Worm (Caenorhabditis elegans): ENCODE results near the gene C15H9.5.

C15H9.5 gene

ce11 chrX:6091967-6092366, 1.1 kb upstream of the C15H9.5 start, which contains the start of gene hsp-3 (continued):
- TF ChIP-seq lin-54 (GFP tag; optimal IDR thresholded peaks at IDR 0.05): peak; percentile 83
- TF ChIP-seq hlh-12 (tag; optimal IDR thresholded peaks at IDR 0.05): no peak
- peak; percentile 94 for TF ChIP-seq egrh-3 (GFP tag; IDR thresholded peaks at IDR 0.05)
- TF ChIP-seq pha-4 (tag; optimal IDR thresholded peaks at IDR 0.05): peak; percentile 78
- peak; percentile 83 for TF ChIP-seq zim-3 (tag; optimal IDR thresholded peaks at IDR 0.05)
- TF ChIP-seq unc-62 (GFP tag; optimal IDR thresholded peaks at IDR 0.05): peak; percentile 86
- TF ChIP-seq madf-6 (GFP tag; IDR thresholded peaks at IDR 0.05): no peak
- peak; percentile 93 for TF ChIP-seq madf-10 (tag; optimal IDR thresholded peaks at IDR 0.05)
- TF ChIP-seq Y53G8AR.9 (GFP tag; conservative IDR thresholded peaks at IDR 0.05): peak; percentile 94
- TF ChIP-seq bed-1 (GFP tag; IDR thresholded peaks at IDR 0.05): no peak
- peak; percentile 96 for TF ChIP-seq atf-7 (tag; optimal IDR thresholded peaks at IDR 0.05)
- TF ChIP-seq F57C9.4 (tag; optimal IDR thresholded peaks at IDR 0.05): peak; percentile 11
- peak; percentile 97 for TF ChIP-seq madf-3 (GFP tag; IDR thresholded peaks at IDR 0.05)
- no peak for TF ChIP-seq Y79H2A.3 (GFP tag; conservative IDR thresholded peaks at IDR 0.05)
- peak; percentile 96 for TF ChIP-seq chd-7 (tag; optimal IDR thresholded peaks at IDR 0.05)
- TF ChIP-seq pbrm-1 (GFP tag; IDR thresholded peaks at IDR 0.05): peak; percentile 98
- TF ChIP-seq F39B2.1 (GFP tag; IDR thresholded peaks at IDR 0.05): 0 out of 2 replicates have a peak, but pooled peaks have one; percentile 42
- no peak for TF ChIP-seq F57A8.1 (GFP tag; optimal IDR thresholded peaks at IDR 0.05)
- TF ChIP-seq F37B4.10 (GFP tag; IDR thresholded peaks at IDR 0.05): peak; percentile 93; the same call in 1 of the 2 replicates
- peak; percentile 73 for TF ChIP-seq akir-1 (GFP tag; optimal IDR thresholded peaks at IDR 0.05)
- TF ChIP-seq lin-26 (GFP tag; IDR thresholded peaks at IDR 0.05): peak; percentile 90
- peak; percentile 92 for TF ChIP-seq mcd-1 (GFP tag; IDR thresholded peaks at IDR 0.05)
- TF ChIP-seq sea-2 (GFP tag; IDR thresholded peaks at IDR 0.05): peak; percentile 84; the same call in 1 of the 2 replicates

- TF ChIP-seq ama-1 (optimal IDR thresholded peaks at IDR 0.05) (peak; percentile 36), ama-1 (GFP tag; optimal IDR thresholded peaks at IDR 0.05) (no peak), lin-40 (tag; optimal IDR thresholded peaks at IDR 0.05) (no peak)
Measured at ce11 chrX:6092533-6092932, 567 bp upstream of the C15H9.5 start.

ce11 chrX:6097551-6097950, 4.5 kb downstream of the C15H9.5 start, which contains the start of gene C15H9.4:
Gene C15H9.4, plus strand, starts transcription at chrX:6097643.
- TF ChIP-seq F23B12.7 (tag; optimal IDR thresholded peaks at IDR 0.05; ENCODE audit: insufficient read depth): no peak
- TF ChIP-seq hsf-1 (GFP tag; IDR thresholded peaks at IDR 0.05): no peak
- no peak for TF ChIP-seq nfya-2 (GFP tag; IDR thresholded peaks at IDR 0.05)
- peak; percentile 31; the same call in 1 of the 2 replicates for TF ChIP-seq zfh-2 (GFP tag; conservative IDR thresholded peaks at IDR 0.05)
- TF ChIP-seq akir-1 (GFP tag; optimal IDR thresholded peaks at IDR 0.05): no peak
- peak; percentile 26 for TF ChIP-seq tbp1 (GFP tag; optimal IDR thresholded peaks at IDR 0.05)
- TF ChIP-seq repo-1 (tag; optimal IDR thresholded peaks at IDR 0.05): peak; percentile 35
- TF ChIP-seq lsy-27 (tag; optimal IDR thresholded peaks at IDR 0.05; ENCODE audit: borderline replicate concordance, insufficient read depth): no peak
- TF ChIP-seq sea-2 (GFP tag; IDR thresholded peaks at IDR 0.05): no peak
- no peak for TF ChIP-seq B0261.1 (tag; optimal IDR thresholded peaks at IDR 0.05)
- TF ChIP-seq mxl-1 (tag; optimal IDR thresholded peaks at IDR 0.05): no peak
- TF ChIP-seq K11D2.4 (GFP tag; IDR thresholded peaks at IDR 0.05): no peak
- 0 out of 2 replicates have a peak, but pooled peaks have one; percentile 8 for TF ChIP-seq mcd-1 (GFP tag; IDR thresholded peaks at IDR 0.05)
- no peak for TF ChIP-seq Y95B8A.8 (GFP tag; IDR thresholded peaks at IDR 0.05)
- TF ChIP-seq ceh-100 (GFP tag; IDR thresholded peaks at IDR 0.05): no peak
- TF ChIP-seq aptf-3 (GFP tag; IDR thresholded peaks at IDR 0.05): no peak
- TF ChIP-seq xnd-1 (tag; optimal IDR thresholded peaks at IDR 0.05): no peak
- no peak for TF ChIP-seq lin-35 (GFP tag; optimal IDR thresholded peaks at IDR 0.05)
- peak; percentile 51 for TF ChIP-seq ceh-27 (GFP tag; optimal IDR thresholded peaks at IDR 0.05)
- TF ChIP-seq die-1 (tag; optimal IDR thresholded peaks at IDR 0.05): no peak
- no peak for TF ChIP-seq unc-130 (GFP tag; optimal IDR thresholded peaks at IDR 0.05)
- no peak for TF ChIP-seq ztf-28 (GFP tag; IDR thresholded peaks at IDR 0.05)
- 0 out of 2 replicates have a peak, but pooled peaks have one; percentile 22 for TF ChIP-seq dox-1 (GFP tag; IDR thresholded peaks at IDR 0.05)
- no peak for TF ChIP-seq rcor-1 (GFP tag; IDR thresholded peaks at IDR 0.05)
- no peak for TF ChIP-seq efl-1 (GFP tag; optimal IDR thresholded peaks at IDR 0.05)

All from whole organism, young adult.